Worm (Caenorhabditis elegans) whole organism, L1 larva: Measurements from ENCODE around the gene F26H11.4.
A peak's percentile ranks its signal among the peaks of the same experiment; 100 is the strongest.

Experiments
- C04F5.9 ChIP-seq: sonication (generic microtip); optimal IDR thresholded peaks from 2 replicates; lab custom pipeline; 2016; ENCODE audit warnings: missing genetic modification characterization, missing compliant biosample characterization
- aha-1 ChIP-seq: fragments of 150-350 bp; optimal IDR thresholded peaks from 2 replicates; lab custom pipeline; 2014; ENCODE audit warnings: missing biosample characterization, missing genetic modification characterization
- aly-2 ChIP-seq: fragments of 150-350 bp; optimal IDR thresholded peaks from 2 replicates; lab custom pipeline; 2014; ENCODE audit warnings: missing biosample characterization, missing genetic modification characterization
- blmp-1 ChIP-seq: fragments of 150-350 bp; optimal IDR thresholded peaks from 2 replicates; lab custom pipeline; 2014; ENCODE audit warnings: missing biosample characterization, missing genetic modification characterization
- dsc-1 ChIP-seq: sonication (generic microtip); optimal IDR thresholded peaks from 2 replicates; lab custom pipeline; 2016; ENCODE audit warnings: mild to moderate bottlenecking, missing genetic modification characterization, missing compliant biosample characterization
- efl-1 ChIP-seq, 4 experiments: fragments of 150-350 bp; optimal IDR thresholded peaks in 3 of 4; peaks in 1 of 4; 1 replicate in 1 of 4; 2 replicates in 3 of 4; lab custom pipeline; 2014; ENCODE audit warnings: missing biosample characterization in 2 of 4, missing genetic modification characterization in 2 of 4, missing genetic modification reagents in 2 of 4
- egl-13 ChIP-seq: sonication (generic microtip); optimal IDR thresholded peaks from 2 replicates; lab custom pipeline; 2016; ENCODE audit warnings: missing genotype, missing genetic modification reagents, missing genetic modification characterization, missing compliant biosample characterization
- fos-1 ChIP-seq: fragments of 150-350 bp; optimal IDR thresholded peaks from 2 replicates; lab custom pipeline; 2014; ENCODE audit warnings: missing biosample characterization, missing genetic modification characterization
- grh-1 ChIP-seq: fragments of 200-800 bp; sonication (Bioruptor generic); IDR thresholded peaks from 2 replicates; pipeline ENCODE4 v1.3.6; 2022; ENCODE audit warnings: missing genetic modification reagents, missing genetic modification characterization, missing compliant biosample characterization
- hlh-17 ChIP-seq: fragments of 200-800 bp; sonication (Bioruptor generic); optimal IDR thresholded peaks from 2 replicates; lab custom pipeline; 2018; ENCODE audit warnings: missing genetic modification characterization, mild to moderate bottlenecking, missing compliant biosample characterization, moderate library complexity, borderline replicate concordance
- hlh-4 ChIP-seq: sonication (generic microtip); optimal IDR thresholded peaks from 2 replicates; lab custom pipeline; 2016; ENCODE audit warnings: mild to moderate bottlenecking, missing genetic modification characterization, missing compliant biosample characterization
- isw-1 ChIP-seq: fragments of 200-800 bp; sonication (Bioruptor generic); IDR thresholded peaks from 2 replicates; pipeline ENCODE4 v1.3.6; 2022; ENCODE audit warnings: missing genetic modification characterization, missing compliant biosample characterization
- lin-14 ChIP-seq: fragments of 200-800 bp; sonication (Bioruptor generic); optimal IDR thresholded peaks from 2 replicates; lab custom pipeline; 2018; ENCODE audit warnings: mild to moderate bottlenecking, missing genetic modification characterization, moderate library complexity, missing compliant biosample characterization
- lin-15B ChIP-seq: fragments of 150-350 bp; sonication (generic microtip); optimal IDR thresholded peaks from 3 replicates; lab custom pipeline; 2014; ENCODE audit warnings: missing biosample characterization, missing genetic modification characterization
- lin-35 ChIP-seq, 2 experiments: fragments of 150-350 bp; optimal IDR thresholded peaks; 2 replicates each; lab custom pipeline; 2014; ENCODE audit warnings: missing biosample characterization in 2 of 2, missing genetic modification characterization in 2 of 2, missing genetic modification reagents in 2 of 2
- lir-3 ChIP-seq: sonication (generic microtip); optimal IDR thresholded peaks from 2 replicates; lab custom pipeline; 2016; ENCODE audit warnings: mild to moderate bottlenecking, missing genetic modification characterization, moderate library complexity, missing compliant biosample characterization; ENCODE audit not compliant: poor library complexity
- mab-9 ChIP-seq: fragments of 200-800 bp; sonication (Bioruptor generic); IDR thresholded peaks from 2 replicates; pipeline ENCODE4 v1.3.6; 2022; ENCODE audit warnings: missing genetic modification reagents, missing genetic modification characterization, missing compliant biosample characterization
- mef-2 ChIP-seq: fragments of 150-350 bp; optimal IDR thresholded peaks from 2 replicates; lab custom pipeline; 2014; ENCODE audit warnings: missing biosample characterization, missing genetic modification characterization
- nhr-12 ChIP-seq: sonication (generic microtip); optimal IDR thresholded peaks from 2 replicates; lab custom pipeline; 2017; ENCODE audit warnings: missing biosample characterization, missing genetic modification characterization
- nhr-20 ChIP-seq: sonication (generic microtip); optimal IDR thresholded peaks from 2 replicates; lab custom pipeline; 2016; ENCODE audit warnings: mild to moderate bottlenecking, missing genetic modification characterization, missing compliant biosample characterization
- nhr-28 ChIP-seq: fragments of 150-350 bp; optimal IDR thresholded peaks from 2 replicates; lab custom pipeline; 2014; ENCODE audit warnings: missing biosample characterization, missing genetic modification characterization
- nhr-47 ChIP-seq: sonication (generic microtip); optimal IDR thresholded peaks from 2 replicates; lab custom pipeline; 2016; ENCODE audit warnings: mild to moderate bottlenecking, missing genetic modification characterization, moderate library complexity, missing compliant biosample characterization
- nhr-90 ChIP-seq: sonication (generic microtip); optimal IDR thresholded peaks from 2 replicates; lab custom pipeline; 2016; ENCODE audit warnings: mild to moderate bottlenecking, missing genetic modification characterization, missing compliant biosample characterization; ENCODE audit not compliant: poor library complexity
- pag-3 ChIP-seq: sonication (generic microtip); optimal IDR thresholded peaks from 2 replicates; lab custom pipeline; 2017; ENCODE audit warnings: missing genetic modification characterization, mild to moderate bottlenecking, missing compliant biosample characterization, antibody characterized with exemption, borderline replicate concordance; ENCODE audit not compliant: insufficient read depth
- rnt-1 ChIP-seq: sonication (generic microtip); optimal IDR thresholded peaks from 2 replicates; lab custom pipeline; 2016; ENCODE audit warnings: mild to moderate bottlenecking, missing genetic modification characterization, moderate library complexity, missing compliant biosample characterization
- tbx-2 ChIP-seq: sonication (generic microtip); optimal IDR thresholded peaks from 2 replicates; lab custom pipeline; 2016; ENCODE audit warnings: missing genetic modification characterization, missing compliant biosample characterization
- tlp-1 ChIP-seq: fragments of 150-350 bp; optimal IDR thresholded peaks from 2 replicates; lab custom pipeline; 2014; ENCODE audit warnings: missing biosample characterization, missing genetic modification characterization
- unc-30 ChIP-seq: sonication (generic microtip); optimal IDR thresholded peaks from 2 replicates; lab custom pipeline; 2017; ENCODE audit warnings: missing biosample characterization, missing genetic modification characterization
- unc-98 ChIP-seq: fragments of 200-800 bp; sonication (Bioruptor generic); IDR thresholded peaks from 2 replicates; pipeline ENCODE4 v1.3.6; 2022; ENCODE audit warnings: missing genetic modification characterization, missing compliant biosample characterization
- zag-1 ChIP-seq: fragments of 150-350 bp; optimal IDR thresholded peaks from 2 replicates; lab custom pipeline; 2014; ENCODE audit warnings: missing biosample characterization, missing genetic modification characterization
- ztf-11 ChIP-seq, 2 experiments: sonication (generic microtip); optimal IDR thresholded peaks; 2 replicates each; lab custom pipeline; 2016 to 2017; ENCODE audit warnings: missing genetic modification characterization in 2 of 2, missing biosample characterization in 1 of 2, missing compliant biosample characterization in 1 of 2
- ztf-4 ChIP-seq: fragments of 150-350 bp; optimal IDR thresholded peaks from 2 replicates; lab custom pipeline; 2014; ENCODE audit warnings: missing biosample characterization, missing genetic modification characterization

The F26H11.4 gene

DNA sequence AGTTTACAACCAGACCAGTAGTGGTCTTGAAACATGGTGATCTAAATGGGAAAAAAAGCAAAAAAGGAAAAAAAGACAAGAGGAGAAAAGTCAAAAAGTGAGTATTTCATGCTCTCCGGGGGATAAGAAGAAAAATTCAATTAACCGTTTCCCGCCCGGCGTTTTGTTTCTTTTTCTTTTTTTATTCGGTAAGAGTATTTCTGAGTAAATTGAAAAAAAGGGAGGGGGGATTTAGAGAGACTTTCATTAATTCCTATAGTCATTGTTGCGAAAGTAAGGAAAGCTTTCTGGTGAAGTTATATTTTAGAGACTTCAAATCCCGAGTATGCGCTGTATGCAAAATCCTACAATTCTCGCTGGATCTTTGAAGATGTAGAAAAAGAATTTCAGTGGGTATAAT, 19.3 kb downstream of the F26H11.4 start:
- TF ChIP-seq fos-1 (tag; lab: Kevin White, UChicago) (no peak), aha-1 (tag; lab: Kevin White, UChicago) (no peak), lir-3 (tag; lab: Kevin White, UChicago) (no peak), unc-30 (tag; lab: Kevin White, UChicago) (peak; percentile 52), unc-98 (GFP tag; lab: Robert Waterston, UW) (no peak), nhr-28 (tag; lab: Kevin White, UChicago) (no peak), hlh-17 (GFP tag; lab: Kevin White, UChicago) (no peak), aly-2 (tag; lab: Kevin White, UChicago) (no peak), pag-3 (no peak), lin-14 (GFP tag; lab: Kevin White, UChicago) (peak; percentile 56), ztf-4 (no peak), tlp-1 (tag; lab: Kevin White, UChicago) (no peak)

- TF ChIP-seq nhr-20 (no peak), C04F5.9 (tag; lab: Kevin White, UChicago) (no peak), nhr-12 (tag; lab: Kevin White, UChicago) (no peak), mef-2 (tag; lab: Kevin White, UChicago) (no peak), hlh-4 (tag; lab: Kevin White, UChicago) (no peak), lin-35 (GFP tag; optimal IDR thresholded peaks at IDR 0.05; lab: Kevin White, UChicago) (no peak), tbx-2 (tag; lab: Kevin White, UChicago) (no peak), isw-1 (no peak), nhr-47 (tag; lab: Kevin White, UChicago) (no peak), aly-2 (tag; lab: Kevin White, UChicago) (no peak), tlp-1 (tag; lab: Kevin White, UChicago) (no peak), egl-13 (tag; lab: Kevin White, UChicago) (no peak), rnt-1 (tag; lab: Kevin White, UChicago) (no peak), dsc-1 (tag; lab: Kevin White, UChicago) (no peak), mab-9 (no peak), lin-15B (tag; lab: Kevin White, UChicago) (no peak), nhr-90 (tag; lab: Kevin White, UChicago) (no peak), grh-1 (GFP tag; lab: Robert Waterston, UW) (no peak), hlh-17 (GFP tag; lab: Kevin White, UChicago) (no peak)
These were observed 20.4 kb downstream of the F26H11.4 start for ce11 chrII:14428834-14429233.

DNA sequence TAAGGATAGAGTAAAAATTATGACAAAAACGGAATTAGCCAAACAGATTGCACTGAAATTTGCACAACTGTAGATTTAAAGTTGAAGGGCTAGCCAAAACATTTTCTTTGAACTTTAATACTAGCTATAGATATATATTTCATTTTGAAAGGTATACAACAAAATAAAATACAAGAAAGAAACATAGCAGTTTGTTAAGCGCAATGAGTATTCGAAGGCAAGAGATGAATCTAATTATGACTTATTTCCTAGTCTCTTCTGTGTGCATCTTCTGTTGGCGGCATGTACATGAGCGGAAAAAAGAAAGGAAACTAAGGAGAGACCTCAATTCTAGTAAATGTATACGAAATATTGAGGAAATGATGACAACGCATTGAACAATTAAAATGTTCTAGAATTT, 23.7 kb downstream of the F26H11.4 start:
- TF ChIP-seq lin-14 (GFP tag; lab: Kevin White, UChicago), result peak; percentile 17
- no peak for TF ChIP-seq aly-2 (tag; lab: Kevin White, UChicago)

DNA sequence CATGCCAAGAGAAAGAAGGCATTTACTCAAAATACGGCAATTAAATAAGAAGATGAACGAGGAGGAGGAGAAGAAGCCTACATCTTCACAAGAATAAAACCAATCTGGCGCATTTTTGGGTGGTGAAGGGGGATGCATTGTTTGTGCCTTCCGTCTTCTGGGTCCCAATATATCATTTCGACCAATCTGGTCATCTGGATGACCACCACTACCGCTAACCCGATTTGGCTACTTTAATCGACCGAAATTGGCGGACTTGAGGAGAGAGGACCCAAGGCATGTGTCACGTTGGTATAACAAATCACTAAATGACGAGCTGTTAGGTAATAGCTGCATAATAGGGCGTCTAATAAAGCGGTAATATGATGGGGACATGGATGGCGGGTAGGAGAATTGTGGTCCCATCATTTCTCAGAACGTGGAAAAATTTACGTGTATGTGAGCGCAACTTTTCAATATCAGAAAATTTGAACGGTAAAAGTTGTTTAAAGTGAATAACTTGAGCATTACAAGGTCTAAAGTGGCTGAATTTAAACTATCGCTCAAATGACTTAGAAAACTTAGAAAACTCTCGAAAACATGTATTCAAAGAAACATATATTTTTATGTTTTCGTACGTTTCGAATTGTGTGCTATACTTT, 25.4 kb downstream of the F26H11.4 start:
- TF ChIP-seq ztf-11 (tag; optimal IDR thresholded peaks at IDR 0.05; lab: Kevin White, UChicago), result peak in 1 of 2 experiments; percentile 0
- TF ChIP-seq ztf-4, result no peak
- no peak for TF ChIP-seq efl-1 (optimal IDR thresholded peaks at IDR 0.05; lab: Kevin White, UChicago)
- TF ChIP-seq efl-1 (GFP tag; optimal IDR thresholded peaks at IDR 0.05 in 1 of 2; lab: Kevin White, UChicago), result peak in 1 of 2 experiments; percentile 81

DNA sequence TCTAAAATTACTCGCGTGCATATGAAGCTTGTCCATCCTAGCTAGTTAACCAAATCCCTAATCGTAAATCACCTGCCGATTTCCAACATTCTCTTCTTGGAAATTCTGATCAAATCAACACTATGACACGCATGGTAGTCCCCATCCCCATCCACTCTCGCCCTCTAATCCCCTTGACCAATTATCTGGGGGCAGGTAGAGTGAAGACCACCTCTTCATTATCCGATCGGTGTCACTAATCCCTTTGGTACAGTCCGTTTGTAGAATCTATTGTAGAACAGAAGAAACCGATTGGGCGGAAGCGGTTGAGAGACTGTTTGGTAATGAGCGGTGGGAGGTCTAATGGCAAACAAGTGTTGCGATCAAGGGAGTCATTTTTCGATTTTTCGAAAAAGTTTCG, 28.7 kb downstream of the F26H11.4 start:
- TF ChIP-seq dsc-1 (tag; lab: Kevin White, UChicago) (peak; percentile 38), blmp-1 (tag; lab: Kevin White, UChicago) (peak; percentile 58), zag-1 (no peak), ztf-11 (tag; optimal IDR thresholded peaks at IDR 0.05; lab: Kevin White, UChicago) (no peak), efl-1 (optimal IDR thresholded peaks at IDR 0.05; lab: Kevin White, UChicago) (no peak), efl-1 (GFP tag; optimal IDR thresholded peaks at IDR 0.05 in 1 of 2; lab: Kevin White, UChicago) (peak in 1 of 2 experiments; percentile 29), tlp-1 (tag; lab: Kevin White, UChicago) (no peak)
